Worm (Caenorhabditis elegans) whole organism, L2 larva: ENCODE measurements around the gene C27C12.3.

ENCODE experiments used
- C34F6.9 ChIP-seq: fragments of 150-350 bp; optimal IDR thresholded peaks from 2 replicates; lab custom pipeline; 2014; ENCODE audit warnings: missing biosample characterization, missing genetic modification characterization
- F13H6.1 ChIP-seq: sonication (generic microtip); optimal IDR thresholded peaks from 2 replicates; lab custom pipeline; 2016; ENCODE audit warnings: missing genetic modification characterization, missing compliant biosample characterization
- R02D3.7 ChIP-seq: fragments of 150-350 bp; optimal IDR thresholded peaks from 2 replicates; lab custom pipeline; 2014; ENCODE audit warnings: missing biosample characterization, missing genetic modification characterization
- Y55F3AM.14 ChIP-seq: fragments of 200-800 bp; sonication (Bioruptor generic); optimal IDR thresholded peaks from 2 replicates; lab custom pipeline; 2018; ENCODE audit warnings: mild to moderate bottlenecking, missing genetic modification characterization, missing compliant biosample characterization
- ZK546.5 ChIP-seq: sonication (generic microtip); optimal IDR thresholded peaks from 2 replicates; lab custom pipeline; 2017; ENCODE audit warnings: missing biosample characterization, missing genetic modification characterization
- alr-1 ChIP-seq: fragments of 150-350 bp; optimal IDR thresholded peaks from 2 replicates; lab custom pipeline; 2014; ENCODE audit warnings: missing biosample characterization, missing genetic modification characterization
- aly-2 ChIP-seq: fragments of 150-350 bp; optimal IDR thresholded peaks from 2 replicates; lab custom pipeline; 2014; ENCODE audit warnings: missing biosample characterization, missing genetic modification characterization
- blmp-1 ChIP-seq: sonication (generic microtip); optimal IDR thresholded peaks from 2 replicates; lab custom pipeline; 2017; ENCODE audit warnings: missing genetic modification characterization, mild to moderate bottlenecking, missing compliant biosample characterization, antibody characterized with exemption, moderate library complexity; ENCODE audit not compliant: insufficient read depth
- ceh-16 ChIP-seq: fragments of 150-350 bp; optimal IDR thresholded peaks from 2 replicates; lab custom pipeline; 2014; ENCODE audit warnings: missing biosample characterization, missing genetic modification characterization
- ceh-82 ChIP-seq: fragments of 150-350 bp; optimal IDR thresholded peaks from 2 replicates; lab custom pipeline; 2014; ENCODE audit warnings: missing biosample characterization, missing genetic modification characterization
- crh-2 ChIP-seq: sonication (generic microtip); optimal IDR thresholded peaks from 2 replicates; lab custom pipeline; 2017; ENCODE audit warnings: missing biosample characterization, missing genetic modification characterization
- dmd-4 ChIP-seq: sonication (generic microtip); optimal IDR thresholded peaks from 2 replicates; lab custom pipeline; 2017; ENCODE audit warnings: missing biosample characterization, missing genetic modification characterization
- egl-27 ChIP-seq: sonication (generic microtip); optimal IDR thresholded peaks from 3 replicates; lab custom pipeline; 2017; ENCODE audit warnings: missing biosample characterization, missing genetic modification reagents, missing genetic modification characterization
- elt-3 ChIP-seq: sonication (generic microtip); optimal IDR thresholded peaks from 2 replicates; lab custom pipeline; 2017; ENCODE audit warnings: missing biosample characterization, missing genetic modification characterization
- gmeb-1 ChIP-seq: fragments of 150-350 bp; optimal IDR thresholded peaks from 2 replicates; lab custom pipeline; 2014; ENCODE audit warnings: missing biosample characterization, missing genetic modification characterization
- lin-11 ChIP-seq: fragments of 150-350 bp; sonication (generic microtip); optimal IDR thresholded peaks from 2 replicates; lab custom pipeline; 2014; ENCODE audit warnings: missing biosample characterization, missing genetic modification characterization, inconsistent platforms, mixed read lengths
- lin-13 ChIP-seq: fragments of 150-350 bp; optimal IDR thresholded peaks from 2 replicates; lab custom pipeline; 2014; ENCODE audit warnings: missing biosample characterization, missing genetic modification reagents, missing genetic modification characterization
- lin-39 ChIP-seq: fragments of 150-350 bp; optimal IDR thresholded peaks from 2 replicates; lab custom pipeline; 2014; ENCODE audit warnings: missing biosample characterization, missing genetic modification reagents, missing genetic modification characterization
- lsy-2 ChIP-seq, 2 experiments: fragments of 150-350 bp in 1 of 2; sonication (generic microtip) in 1 of 2; optimal IDR thresholded peaks; 2 replicates each; lab custom pipeline; 2014 to 2017; ENCODE audit warnings: missing biosample characterization in 2 of 2, missing genetic modification characterization in 2 of 2
- mab-5 ChIP-seq: fragments of 150-350 bp; optimal IDR thresholded peaks from 2 replicates; lab custom pipeline; 2014; ENCODE audit warnings: missing biosample characterization, missing genetic modification characterization
- mbf-1 ChIP-seq: sonication (generic microtip); optimal IDR thresholded peaks from 2 replicates; lab custom pipeline; 2017; ENCODE audit warnings: missing biosample characterization, missing genetic modification characterization
- mdl-1 ChIP-seq, 2 experiments: fragments of 150-350 bp in 1 of 2; sonication (generic microtip) in 1 of 2; optimal IDR thresholded peaks; 2 replicates each; lab custom pipeline; 2017; ENCODE audit warnings: missing biosample characterization in 2 of 2, missing genetic modification characterization in 2 of 2
- nhr-10 ChIP-seq: sonication (generic microtip); optimal IDR thresholded peaks from 2 replicates; lab custom pipeline; 2017; ENCODE audit warnings: missing biosample characterization, missing genetic modification characterization
- nhr-11 ChIP-seq: fragments of 150-350 bp; optimal IDR thresholded peaks from 2 replicates; lab custom pipeline; 2014; ENCODE audit warnings: missing biosample characterization, missing genetic modification characterization
- nhr-12 ChIP-seq: fragments of 150-350 bp; optimal IDR thresholded peaks from 2 replicates; lab custom pipeline; 2014; ENCODE audit warnings: missing biosample characterization, missing genetic modification characterization
- nhr-129 ChIP-seq: fragments of 150-350 bp; optimal IDR thresholded peaks from 2 replicates; lab custom pipeline; 2014; ENCODE audit warnings: missing biosample characterization, missing genetic modification characterization
- nhr-23 ChIP-seq: fragments of 150-350 bp; optimal IDR thresholded peaks from 2 replicates; lab custom pipeline; 2014; ENCODE audit warnings: missing biosample characterization, missing genetic modification reagents, missing genetic modification characterization
- nhr-237 ChIP-seq: fragments of 150-350 bp; optimal IDR thresholded peaks from 2 replicates; lab custom pipeline; 2014; ENCODE audit warnings: missing biosample characterization, missing genetic modification characterization
- nhr-25 ChIP-seq: fragments of 150-350 bp; sonication (generic microtip); optimal IDR thresholded peaks from 3 replicates; lab custom pipeline; 2014; ENCODE audit warnings: missing biosample characterization, missing genetic modification characterization
- nhr-6 ChIP-seq: fragments of 150-350 bp; optimal IDR thresholded peaks from 2 replicates; lab custom pipeline; 2014; ENCODE audit warnings: missing biosample characterization, missing genetic modification characterization
- nhr-77 ChIP-seq: fragments of 150-350 bp; optimal IDR thresholded peaks from 2 replicates; lab custom pipeline; 2014; ENCODE audit warnings: missing biosample characterization, missing genetic modification characterization
- peb-1 ChIP-seq: fragments of 150-350 bp; optimal IDR thresholded peaks from 2 replicates; lab custom pipeline; 2014; ENCODE audit warnings: missing biosample characterization, missing genetic modification characterization
- sem-4 ChIP-seq: fragments of 150-350 bp; optimal IDR thresholded peaks from 2 replicates; lab custom pipeline; 2014; ENCODE audit warnings: missing biosample characterization, missing genetic modification reagents, missing genetic modification characterization
- skn-1 ChIP-seq: sonication (generic microtip); optimal IDR thresholded peaks from 2 replicates; lab custom pipeline; 2017; ENCODE audit warnings: missing biosample characterization, missing genetic modification characterization
- sma-3 ChIP-seq: sonication (generic microtip); optimal IDR thresholded peaks from 2 replicates; lab custom pipeline; 2016; ENCODE audit warnings: missing genetic modification reagents, missing genetic modification characterization, missing compliant biosample characterization
- sma-9 ChIP-seq, 2 experiments: fragments of 150-350 bp in 1 of 2; sonication (generic microtip) in 1 of 2; optimal IDR thresholded peaks; 2 replicates each; lab custom pipeline; 2014 to 2016; ENCODE audit warnings: missing genetic modification characterization in 2 of 2, mild to moderate bottlenecking in 1 of 2, missing biosample characterization in 1 of 2, missing compliant biosample characterization in 1 of 2, missing genetic modification reagents in 1 of 2, moderate library complexity in 1 of 2
- snpc-4 ChIP-seq: fragments of 150-350 bp; optimal IDR thresholded peaks from 2 replicates; lab custom pipeline; 2014; ENCODE audit warnings: missing biosample characterization, missing genetic modification characterization
- unc-39 ChIP-seq: fragments of 150-350 bp; optimal IDR thresholded peaks from 2 replicates; lab custom pipeline; 2014; ENCODE audit warnings: missing biosample characterization, missing genetic modification characterization
- unc-55 ChIP-seq: fragments of 150-350 bp; sonication (generic microtip); optimal IDR thresholded peaks from 3 replicates; lab custom pipeline; 2014; ENCODE audit warnings: missing biosample characterization, missing genetic modification reagents, missing genetic modification characterization
- unc-62 ChIP-seq: fragments of 150-350 bp; optimal IDR thresholded peaks from 2 replicates; lab custom pipeline; 2014; ENCODE audit warnings: missing biosample characterization, missing genetic modification reagents, missing genetic modification characterization
- zag-1 ChIP-seq: fragments of 150-350 bp; optimal IDR thresholded peaks from 2 replicates; lab custom pipeline; 2014; ENCODE audit warnings: missing biosample characterization, missing genetic modification characterization
- ztf-1 ChIP-seq: fragments of 200-800 bp; sonication (Bioruptor generic); conservative IDR thresholded peaks from 2 replicates; pipeline ENCODE4 v1.3.6; 2022; ENCODE audit warnings: missing genetic modification characterization, missing compliant biosample characterization
- ztf-11 ChIP-seq: sonication (generic microtip); optimal IDR thresholded peaks from 2 replicates; lab custom pipeline; 2017; ENCODE audit warnings: missing biosample characterization, missing genetic modification characterization
- ztf-4 ChIP-seq: fragments of 150-350 bp; optimal IDR thresholded peaks from 2 replicates; lab custom pipeline; 2014; ENCODE audit warnings: missing biosample characterization, missing genetic modification characterization

The C27C12.3 gene

DNA sequence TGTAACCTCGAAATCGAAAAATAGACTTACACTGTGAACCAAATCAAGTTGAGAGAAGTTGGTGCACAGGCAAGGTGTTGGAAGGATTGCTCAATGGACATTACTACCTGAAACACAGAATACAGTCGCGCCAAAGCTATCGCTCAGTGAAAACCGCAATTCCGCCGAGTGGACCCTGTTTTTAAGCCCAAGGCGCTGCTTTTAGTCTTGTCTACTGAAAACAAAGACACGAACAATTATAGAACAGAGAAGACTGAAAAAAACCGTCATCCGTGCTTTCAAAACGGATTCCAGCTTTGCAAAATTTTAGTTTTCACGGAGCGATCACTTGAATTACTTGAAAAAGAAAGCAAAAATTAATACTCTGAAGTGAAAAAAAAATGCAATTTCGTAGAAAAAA, 2.6 kb upstream of the C27C12.3 start, which contains the start of gene F31F6.1:
Gene F31F6.1 (minus strand): TSS at position 101 of the 400 bp plus-strand sequence.
- TF ChIP-seq mdl-1 (tag; optimal IDR thresholded peaks at IDR 0.05; lab: Kevin White, UChicago) (no peak), egl-27 (no peak), nhr-11 (tag; lab: Kevin White, UChicago) (no peak), F13H6.1 (tag; lab: Kevin White, UChicago) (no peak), peb-1 (tag; lab: Kevin White, UChicago) (no peak), lin-39 (tag; lab: Kevin White, UChicago) (no peak), lsy-2 (tag; optimal IDR thresholded peaks at IDR 0.05; lab: Kevin White, UChicago) (no peak), blmp-1 (tag; lab: Kevin White, UChicago) (no peak), nhr-12 (tag; lab: Kevin White, UChicago) (no peak), nhr-10 (tag; lab: Kevin White, UChicago) (no peak), nhr-77 (tag; lab: Kevin White, UChicago) (no peak), ZK546.5 (tag; lab: Kevin White, UChicago) (no peak), dmd-4 (tag; lab: Kevin White, UChicago) (no peak), sma-3 (GFP tag; lab: Kevin White, UChicago) (no peak), ceh-16 (tag; lab: Kevin White, UChicago) (no peak), unc-39 (tag; lab: Kevin White, UChicago) (no peak), aly-2 (tag; lab: Kevin White, UChicago) (no peak), unc-55 (GFP tag; lab: Kevin White, UChicago) (no peak), gmeb-1 (tag; lab: Kevin White, UChicago) (no peak), nhr-129 (tag; lab: Kevin White, UChicago) (no peak)

ce11 chrX:14861752-14862151, 3.9 kb downstream of the C27C12.3 start, which contains the start of gene dmd-4:
dmd-4 (minus strand) TSS chrX:14861852.
- TF ChIP-seq mdl-1 (tag; optimal IDR thresholded peaks at IDR 0.05; lab: Kevin White, UChicago) (no peak), nhr-25 (tag; lab: Kevin White, UChicago) (no peak), lin-11 (tag; lab: Kevin White, UChicago) (no peak), nhr-129 (tag; lab: Kevin White, UChicago) (no peak), C34F6.9 (tag; lab: Kevin White, UChicago) (no peak), blmp-1 (tag; lab: Kevin White, UChicago) (no peak), Y55F3AM.14 (GFP tag; lab: Kevin White, UChicago) (no peak), egl-27 (no peak)
- TF ChIP-seq, all 48 proteins: peak for 0

DNA sequence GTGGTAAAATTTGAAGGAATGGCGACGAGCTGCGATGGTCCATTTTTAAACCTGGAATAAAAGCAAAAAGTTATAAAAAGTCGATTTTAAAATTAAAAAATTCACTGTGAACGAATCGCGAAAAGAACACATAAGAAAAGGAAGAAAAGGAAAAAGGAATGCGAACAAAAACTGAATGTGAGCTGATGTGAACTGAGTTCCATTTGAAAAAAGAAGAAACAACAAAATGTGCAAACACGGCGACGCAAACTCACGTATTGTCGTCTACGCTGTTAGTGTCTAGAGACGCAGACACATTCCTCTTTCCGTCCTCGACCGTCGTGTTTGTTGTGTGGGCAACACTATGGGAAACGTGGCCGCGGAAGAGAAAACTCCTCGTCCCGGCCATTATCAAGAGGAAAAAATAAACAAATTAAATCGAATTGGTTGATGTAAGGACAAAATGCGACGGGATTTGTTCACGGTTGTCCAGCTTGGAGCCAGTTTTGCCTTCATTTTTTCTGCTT, 11.9 kb downstream of the C27C12.3 start, which contains the start of the genes C27C12.1 and C27C12.4:
Gene C27C12.1 (minus strand): TSS at position 51 of the 506 bp plus-strand sequence.
Gene C27C12.4 (plus strand): TSS at position 375 of the 506 bp plus-strand sequence.
- TF ChIP-seq mab-5 (tag; lab: Kevin White, UChicago) = peak; percentile 82
- TF ChIP-seq ztf-1 (GFP tag; lab: Robert Waterston, UW) = no peak
- TF ChIP-seq blmp-1 (tag; lab: Kevin White, UChicago) = peak; percentile 69
- TF ChIP-seq R02D3.7 = peak; percentile 11
- peak; percentile 19 to 61 for TF ChIP-seq mdl-1 (tag; optimal IDR thresholded peaks at IDR 0.05; lab: Kevin White, UChicago)
- TF ChIP-seq unc-39 (tag; lab: Kevin White, UChicago) = no peak
- peak; percentile 89 for TF ChIP-seq lin-11 (tag; lab: Kevin White, UChicago)
- TF ChIP-seq elt-3 (tag; lab: Kevin White, UChicago) = no peak
- no peak for TF ChIP-seq unc-62 (GFP tag; lab: Kevin White, UChicago)
- TF ChIP-seq ceh-82 (tag; lab: Kevin White, UChicago) = peak; percentile 36
- peak; percentile 91 for TF ChIP-seq skn-1 (tag; lab: Kevin White, UChicago)
- TF ChIP-seq gmeb-1 (tag; lab: Kevin White, UChicago) = peak; percentile 83
- TF ChIP-seq mbf-1 (tag; lab: Kevin White, UChicago) = no peak
- TF ChIP-seq nhr-12 (tag; lab: Kevin White, UChicago) = no peak
- TF ChIP-seq nhr-237 (tag; lab: Kevin White, UChicago) = no peak
- peak; percentile 89 for TF ChIP-seq lin-13 (GFP tag; lab: Kevin White, UChicago)
- TF ChIP-seq ceh-16 (tag; lab: Kevin White, UChicago) = peak; percentile 73
- peak; percentile 44 for TF ChIP-seq Y55F3AM.14 (GFP tag; lab: Kevin White, UChicago)
- peak; percentile 81 for TF ChIP-seq zag-1 (tag; lab: Kevin White, UChicago)
- peak; percentile 93 for TF ChIP-seq nhr-129 (tag; lab: Kevin White, UChicago)
- TF ChIP-seq nhr-6 (tag; lab: Kevin White, UChicago) = peak; percentile 70
- peak; percentile 64 to 89 for TF ChIP-seq lsy-2 (tag; optimal IDR thresholded peaks at IDR 0.05; lab: Kevin White, UChicago)
- TF ChIP-seq nhr-25 (tag; lab: Kevin White, UChicago) = no peak
- TF ChIP-seq alr-1 (tag; lab: Kevin White, UChicago) = no peak
- no peak for TF ChIP-seq nhr-23 (tag; lab: Kevin White, UChicago)
- peak; percentile 92 for TF ChIP-seq F13H6.1 (tag; lab: Kevin White, UChicago)
- peak; percentile 89 for TF ChIP-seq ztf-4 (tag; lab: Kevin White, UChicago)
- no peak for TF ChIP-seq nhr-10 (tag; lab: Kevin White, UChicago)
- TF ChIP-seq sma-9 (GFP tag; optimal IDR thresholded peaks at IDR 0.05; lab: Kevin White, UChicago) = peak; percentile 90
- TF ChIP-seq sma-9 (tag; optimal IDR thresholded peaks at IDR 0.05; lab: Kevin White, UChicago) = no peak
- peak; percentile 87 for TF ChIP-seq sma-3 (GFP tag; lab: Kevin White, UChicago)
- no peak for TF ChIP-seq nhr-11 (tag; lab: Kevin White, UChicago)
- peak; percentile 91 for TF ChIP-seq C34F6.9 (tag; lab: Kevin White, UChicago)
- TF ChIP-seq snpc-4 = peak; percentile 70
- TF ChIP-seq nhr-77 (tag; lab: Kevin White, UChicago) = peak; percentile 43
- TF ChIP-seq egl-27 = peak; percentile 79
- peak; percentile 83 for TF ChIP-seq sem-4 (tag; lab: Kevin White, UChicago)
- peak; percentile 92 for TF ChIP-seq crh-2
- no peak for TF ChIP-seq ztf-11
- TF ChIP-seq unc-55 (GFP tag; lab: Kevin White, UChicago) = peak; percentile 96
- TF ChIP-seq lin-39 (tag; lab: Kevin White, UChicago) = no peak
